Fruit fly (Drosophila melanogaster): ENCODE measurements around the gene CG12880.

- TF ChIP-seq tj (GFP tag; optimal IDR thresholded peaks at IDR 0.05) (no peak), kay (GFP tag; ENCODE audit: borderline replicate concordance) (peak; percentile 28), CG7101 (tag; optimal IDR thresholded peaks at IDR 0.05) (no peak), cnc (optimal IDR thresholded peaks at IDR 0.05) (no peak)
Observed at dm6 chr3R:27685074-27685473, 688 bp upstream of the CG12880 start.

Measured in whole organism, adult.